Fruit fly (Drosophila melanogaster) S2 (cell line): Measurements from ENCODE around the gene GstZ2.

Experiments used
- CG8478 ChIP-seq: fragments of >200 bp; optimal IDR thresholded peaks from 2 replicates; lab custom pipeline; 2018
- CTCF ChIP-seq, 2 experiments: fragments of >200 bp; optimal IDR thresholded peaks; 2 replicates each; lab custom pipeline; 2018

The GstZ2 gene

DNA sequence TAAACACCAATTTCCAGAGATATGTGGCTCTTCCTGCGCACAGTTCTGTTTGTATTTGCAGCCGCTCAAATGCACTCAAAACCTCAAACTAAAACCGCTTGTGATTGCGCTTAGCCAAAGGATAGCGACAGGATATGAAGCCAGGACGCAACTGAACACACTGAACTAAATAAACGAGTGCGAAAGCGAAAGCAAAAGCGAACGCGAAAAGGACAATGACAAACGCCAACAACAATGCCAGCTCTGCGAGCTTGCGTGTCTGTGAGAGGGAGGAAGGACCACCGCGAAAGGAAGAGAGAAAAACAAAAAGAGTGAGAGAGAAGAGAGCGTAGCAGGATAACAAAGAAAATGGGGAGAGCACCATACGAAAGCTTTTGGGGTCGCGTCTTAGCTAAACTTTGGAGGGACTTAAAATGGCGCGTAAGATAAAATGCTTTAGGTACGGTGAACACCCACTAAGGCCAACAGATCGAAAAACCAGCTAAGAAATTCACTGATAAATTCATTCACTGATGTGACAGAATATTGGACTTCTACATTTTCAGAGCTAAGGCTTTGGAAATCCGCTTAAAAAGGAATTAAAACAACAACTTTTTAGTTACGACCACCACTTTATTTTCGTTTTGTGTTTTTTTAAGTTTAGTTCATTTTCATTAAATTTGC is at the start of gene GstZ2:
TSS of gene GstZ2 (minus strand) at position 165 of the 663 bp plus-strand sequence.
- TF ChIP-seq CG8478 (no peak), CTCF (optimal IDR thresholded peaks at IDR 0.05; lab: Kevin White, UChicago) (no peak)

DNA sequence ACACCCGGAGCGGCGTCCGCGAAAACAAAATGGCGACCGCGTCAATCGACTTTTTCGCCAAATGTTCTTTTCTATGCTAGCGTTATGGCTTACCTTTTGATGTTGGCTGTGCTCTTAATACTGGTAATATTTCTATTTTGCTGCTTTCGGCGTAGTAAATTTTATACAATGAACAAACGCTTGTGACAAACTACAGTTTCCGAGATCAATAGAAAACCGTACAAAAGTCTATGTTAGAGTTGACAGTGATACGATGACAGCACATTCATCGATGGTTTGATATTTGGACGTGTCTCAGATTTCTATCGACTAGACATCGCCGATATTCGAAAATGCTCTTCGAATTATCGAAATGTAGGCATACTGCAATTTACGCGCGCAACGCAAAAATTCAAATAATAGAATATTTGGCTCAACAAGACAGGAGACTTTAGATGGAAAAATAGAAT is 49.6 kb upstream of the GstZ2 start, which contains the start of gene rump:
TSS of gene rump (minus strand) at position 255 of the 449 bp plus-strand sequence.
- TF ChIP-seq CTCF (optimal IDR thresholded peaks at IDR 0.05; lab: Kevin White, UChicago) (no peak), CG8478 (no peak)

DNA sequence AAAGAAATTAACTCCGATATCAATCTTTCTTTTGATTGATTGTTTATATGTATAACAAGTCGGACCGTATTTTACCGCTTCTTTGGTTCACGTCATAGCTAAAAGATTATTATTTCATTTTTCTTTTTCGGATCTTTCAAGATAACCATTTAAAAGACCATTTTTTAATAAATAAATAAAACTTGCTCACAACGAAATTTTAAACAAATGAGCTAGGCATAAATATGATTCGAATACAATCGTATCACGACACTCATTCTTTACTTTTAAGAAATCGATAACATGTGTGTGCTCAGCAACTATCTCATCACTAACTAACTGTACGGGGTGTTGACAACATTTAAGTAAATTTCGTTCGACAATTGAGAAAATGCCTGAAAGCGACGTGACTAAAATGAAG is 43.9 kb upstream of the GstZ2 start, which contains the start of gene CG8149:
TSS of gene CG8149 (plus strand) at position 302 of the 400 bp plus-strand sequence.
- TF ChIP-seq CTCF (optimal IDR thresholded peaks at IDR 0.05; lab: Kevin White, UChicago) (no peak), CG8478 (no peak)

DNA sequence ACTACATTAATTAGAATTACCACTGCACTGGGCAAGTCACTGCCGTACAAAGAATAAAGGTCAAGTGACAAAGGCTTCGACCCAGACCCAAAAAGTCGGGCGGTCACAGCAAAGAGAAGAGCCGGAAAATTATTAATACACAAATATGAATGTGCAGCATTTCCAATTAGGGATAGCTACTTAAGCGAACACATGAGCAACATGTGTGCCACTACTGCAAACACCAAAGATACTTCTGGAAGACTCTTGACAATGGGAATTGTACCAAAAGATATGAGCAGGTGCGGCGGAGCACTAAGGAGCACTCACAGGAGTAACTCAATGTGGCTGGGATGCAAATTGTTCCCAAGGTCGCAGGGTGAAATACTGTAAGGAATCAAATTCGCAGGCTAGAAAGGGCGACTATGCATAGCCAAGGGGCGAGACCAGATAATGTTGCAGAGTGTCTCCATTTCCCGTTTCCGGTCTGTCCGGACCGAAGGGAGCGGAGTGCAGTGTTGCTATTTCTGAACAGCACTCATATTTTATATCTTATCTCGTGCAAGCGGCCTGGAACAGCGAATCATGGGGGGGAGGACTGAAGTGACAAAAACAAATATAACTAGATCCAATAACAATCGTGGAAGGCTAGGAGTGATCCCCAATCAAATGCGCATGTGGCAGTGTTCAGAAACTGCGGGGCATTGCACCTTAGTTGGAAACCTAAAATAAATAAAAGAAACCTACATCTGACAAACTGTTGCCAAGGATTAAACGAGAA is 43.1 kb upstream of the GstZ2 start:
- no peak for TF ChIP-seq CTCF (optimal IDR thresholded peaks at IDR 0.05; lab: Kevin White, UChicago)
- no peak for TF ChIP-seq CG8478

DNA sequence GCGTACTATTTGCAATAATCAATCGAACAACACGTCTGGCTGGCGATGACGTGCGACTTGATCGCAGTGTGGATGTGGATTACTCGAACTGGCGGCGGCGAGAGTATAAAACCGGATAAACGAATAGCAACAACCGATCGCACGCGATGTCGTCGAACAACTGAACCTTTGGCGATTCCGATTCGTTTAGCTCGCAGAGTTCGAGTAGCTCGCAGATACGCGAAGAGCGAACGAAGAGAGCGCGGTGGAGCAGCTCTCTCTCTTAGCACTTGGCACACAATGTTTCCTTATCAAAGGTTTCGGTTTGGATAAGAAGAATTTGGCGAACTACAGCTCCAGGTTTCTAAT is 41.9 kb upstream of the GstZ2 start, which contains the start of gene RhoL:
TSS of gene RhoL (minus strand) at position 166 of the 348 bp plus-strand sequence.
- TF ChIP-seq CG8478 (no peak), CTCF (optimal IDR thresholded peaks at IDR 0.05; lab: Kevin White, UChicago) (no peak)

DNA sequence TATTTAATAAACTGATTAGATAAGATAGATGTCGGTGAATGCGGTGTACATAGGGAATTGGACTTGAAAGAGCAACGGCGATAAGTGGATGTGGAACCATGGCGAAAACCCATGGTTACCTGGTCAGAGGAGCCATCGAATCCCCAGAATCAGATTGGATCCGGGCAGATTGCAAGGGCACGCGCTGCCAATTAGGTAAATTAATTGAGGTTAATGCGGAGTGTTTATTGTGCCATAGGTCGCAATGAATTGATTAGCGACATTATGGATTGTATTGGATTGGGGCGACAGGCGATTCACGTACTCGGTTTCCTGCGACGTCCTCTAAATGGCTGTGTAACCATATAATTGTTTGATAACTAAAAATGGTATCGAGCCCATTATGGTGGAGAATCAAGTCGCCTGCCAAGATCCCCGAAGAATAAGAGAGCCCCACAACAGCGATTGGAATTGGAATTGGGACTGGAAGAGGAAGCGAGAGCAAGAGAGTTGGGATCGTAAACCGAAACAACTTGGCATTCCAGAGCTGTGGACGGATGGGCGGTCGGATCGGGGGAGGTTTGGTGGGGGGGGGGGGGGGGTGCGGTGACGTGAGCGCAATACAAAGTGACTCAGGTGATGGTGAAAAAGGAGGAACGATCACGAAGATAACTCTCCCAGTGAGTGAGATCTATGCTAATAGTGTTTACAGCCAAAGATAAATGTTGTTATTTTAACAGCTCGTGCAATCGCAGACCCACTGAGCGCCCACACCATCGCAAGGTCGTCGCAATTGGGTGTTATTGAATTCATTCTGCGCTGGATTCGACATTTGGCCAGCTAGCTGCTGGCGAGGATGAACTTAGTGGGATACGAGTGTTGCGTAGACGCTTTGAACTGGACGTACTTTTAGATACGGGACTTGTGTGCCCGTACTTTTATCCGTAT is 41.3 kb upstream of the GstZ2 start:
- TF ChIP-seq CTCF (optimal IDR thresholded peaks at IDR 0.05; lab: Kevin White, UChicago): no peak
- TF ChIP-seq CG8478: no peak

DNA sequence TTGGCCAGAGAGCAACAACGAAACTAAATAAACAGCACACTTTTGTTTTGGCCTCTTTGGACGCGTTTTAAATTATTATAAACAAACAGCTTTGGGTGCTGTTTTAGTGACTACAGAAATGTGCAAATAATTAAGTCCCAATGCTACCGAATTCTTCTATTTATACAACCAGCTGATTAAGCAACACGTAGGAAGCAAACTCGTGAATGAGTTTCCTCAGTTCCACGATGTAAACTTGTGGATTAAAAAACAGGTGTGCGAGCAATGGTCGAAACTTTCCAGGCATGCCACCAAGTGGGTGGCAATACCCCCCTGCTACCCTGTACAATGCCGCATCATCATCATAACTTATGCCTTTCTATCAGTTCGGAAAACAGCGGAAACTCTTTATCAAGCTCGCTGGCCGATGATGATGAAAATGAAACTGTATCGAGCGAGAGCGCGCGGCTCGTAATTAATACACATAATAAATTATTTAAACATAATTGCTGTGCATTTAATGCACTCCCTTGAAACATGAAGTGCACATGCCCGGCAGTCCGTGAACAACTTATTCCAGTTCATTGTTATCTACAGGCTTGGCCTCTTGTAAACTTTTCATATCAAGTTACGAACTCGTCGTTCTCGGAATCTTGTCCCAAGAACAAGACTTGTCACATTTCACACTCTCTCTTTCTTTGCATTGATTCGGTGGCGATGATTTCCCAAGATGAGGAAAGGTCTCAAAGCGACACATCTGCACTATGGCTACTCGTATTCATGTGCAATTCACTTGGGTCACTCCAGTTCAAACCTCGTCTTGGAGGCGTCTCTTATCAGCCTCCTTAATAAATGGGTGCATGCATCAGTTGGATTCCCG is 40.0 kb upstream of the GstZ2 start:
- TF ChIP-seq CTCF (optimal IDR thresholded peaks at IDR 0.05; lab: Kevin White, UChicago) (no peak), CG8478 (no peak)

DNA sequence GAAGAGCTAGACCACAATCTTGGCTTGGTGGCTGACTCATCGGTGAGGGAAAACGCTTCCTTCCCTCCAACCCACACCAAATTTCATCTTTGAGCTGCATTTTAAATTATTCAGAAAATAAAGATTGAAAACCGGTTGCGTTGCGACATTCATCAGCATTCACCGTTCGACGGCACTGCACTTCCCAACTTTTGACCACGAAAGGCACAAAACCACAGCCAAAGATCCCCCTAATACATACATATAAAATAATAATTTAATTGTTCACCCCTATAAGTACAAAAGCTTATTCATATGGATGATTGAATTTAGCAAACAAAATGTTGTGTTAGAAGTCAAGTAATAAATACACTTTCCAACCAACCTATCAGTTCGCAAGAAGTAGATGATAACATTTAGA is 38.8 kb upstream of the GstZ2 start:
- TF ChIP-seq CTCF (optimal IDR thresholded peaks at IDR 0.05; lab: Kevin White, UChicago) (no peak), CG8478 (no peak)

DNA sequence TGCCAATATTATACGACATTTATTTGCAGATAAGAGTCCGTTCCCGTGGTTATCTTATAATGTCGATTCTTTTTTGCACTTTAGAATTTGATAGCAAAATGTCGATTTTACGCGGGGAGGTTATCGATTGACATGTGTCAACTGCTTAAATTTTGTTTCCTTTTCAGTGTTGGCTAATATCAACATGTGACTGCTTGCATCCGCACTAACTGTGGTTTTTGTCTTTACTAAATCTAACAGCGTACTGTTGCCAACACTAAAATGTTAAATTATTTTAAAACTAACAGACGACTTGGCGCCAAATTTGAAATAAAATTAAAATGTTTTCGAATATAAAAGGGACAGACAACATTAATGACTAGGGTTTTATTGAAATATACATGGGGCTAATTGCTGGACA is 36.3 kb upstream of the GstZ2 start:
- TF ChIP-seq CG8478 (no peak), CTCF (optimal IDR thresholded peaks at IDR 0.05; lab: Kevin White, UChicago) (peak; percentile 43 to 59)

DNA sequence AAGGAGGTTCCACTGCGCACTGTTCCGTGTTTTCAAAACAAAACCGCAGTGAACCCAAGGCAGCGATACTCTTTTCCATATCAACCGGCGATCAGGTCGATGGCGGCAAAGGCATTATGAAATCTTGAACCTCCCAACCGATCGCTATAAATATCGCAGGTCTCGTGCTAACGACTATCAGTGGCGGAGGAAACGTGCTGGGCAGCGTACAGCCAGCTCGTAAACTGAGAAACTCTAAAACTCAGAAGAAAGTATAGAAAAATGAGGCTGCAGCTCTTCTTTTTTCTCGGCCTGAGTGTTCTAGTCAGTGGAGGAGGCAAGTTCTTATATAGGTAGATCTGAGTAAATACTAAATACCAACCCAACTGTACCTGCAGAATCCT is 34.2 kb upstream of the GstZ2 start, which contains the start of gene phu:
TSS of gene phu (plus strand) at position 175 of the 383 bp plus-strand sequence.
- no peak for TF ChIP-seq CG8478
- no peak for TF ChIP-seq CTCF (optimal IDR thresholded peaks at IDR 0.05; lab: Kevin White, UChicago)

DNA sequence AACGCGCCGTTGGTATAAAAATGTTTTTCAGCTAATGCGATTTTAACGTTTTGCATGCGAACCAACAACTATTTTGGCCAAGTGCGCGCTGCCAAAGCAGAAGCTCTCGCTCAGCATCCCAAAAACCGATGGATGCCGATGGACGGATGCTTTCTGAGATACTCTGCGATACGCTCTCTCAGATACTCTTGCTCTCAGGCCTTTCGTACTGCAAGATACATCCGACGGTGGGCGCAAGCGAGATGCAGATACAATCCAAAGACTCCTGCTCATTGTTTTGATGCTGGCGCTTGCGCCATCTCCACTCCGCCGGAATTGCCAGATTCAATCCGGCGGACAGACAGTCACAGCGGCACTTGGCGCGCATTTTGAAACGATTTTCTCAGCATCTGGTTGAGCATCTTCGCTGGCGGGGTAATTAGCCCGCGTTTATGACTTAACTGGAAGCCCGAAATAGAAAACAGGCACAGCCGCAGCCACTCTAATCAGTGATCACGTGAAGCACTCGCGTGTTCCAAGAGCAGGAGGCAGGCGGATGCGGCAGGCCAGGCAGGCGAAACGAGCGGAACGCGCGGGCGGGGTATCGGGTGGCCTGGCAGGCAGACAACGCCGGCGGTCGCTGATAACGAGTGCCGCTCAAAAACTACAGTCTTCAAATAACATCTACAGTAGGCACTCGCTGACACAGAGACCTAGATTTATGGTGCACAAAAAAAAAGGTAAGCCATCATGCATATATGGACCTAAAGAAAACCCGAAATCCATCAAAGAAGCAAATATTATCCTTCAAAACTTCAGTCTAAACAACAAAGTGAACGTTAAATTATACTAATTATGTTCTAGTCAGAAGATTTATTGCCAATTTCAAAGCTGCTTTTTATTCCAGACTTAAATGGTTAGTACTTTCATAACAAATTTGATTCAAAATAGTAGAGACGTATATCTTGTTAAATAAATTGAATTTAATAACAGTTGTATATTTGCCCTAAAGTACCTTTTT is 33.5 kb upstream of the GstZ2 start, which contains the start of gene CG16779:
TSS of gene CG16779 (minus strand) at position 51 of the 1,000 bp plus-strand sequence.
- TF ChIP-seq CTCF (optimal IDR thresholded peaks at IDR 0.05; lab: Kevin White, UChicago): no peak

DNA sequence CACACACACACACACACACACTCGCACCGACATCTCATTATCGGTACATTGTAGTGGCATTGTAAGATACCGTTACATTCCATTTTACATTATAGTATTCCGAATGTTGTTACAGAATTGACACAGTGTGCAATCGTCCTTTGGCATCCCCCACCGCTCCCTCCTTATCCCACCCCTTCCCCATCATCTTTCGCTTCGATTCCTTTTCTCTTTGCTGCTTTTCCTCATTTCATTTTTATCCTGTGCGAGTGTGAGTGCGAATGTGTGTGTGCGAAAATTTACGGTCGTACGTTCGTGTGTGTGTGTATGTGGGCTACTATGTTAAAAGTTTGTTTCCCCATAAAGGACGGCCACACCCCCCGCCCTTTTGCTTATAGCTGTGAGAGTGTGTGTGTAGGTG is 31.6 kb upstream of the GstZ2 start:
- no peak for TF ChIP-seq CTCF (optimal IDR thresholded peaks at IDR 0.05; lab: Kevin White, UChicago)
- no peak for TF ChIP-seq CG8478

DNA sequence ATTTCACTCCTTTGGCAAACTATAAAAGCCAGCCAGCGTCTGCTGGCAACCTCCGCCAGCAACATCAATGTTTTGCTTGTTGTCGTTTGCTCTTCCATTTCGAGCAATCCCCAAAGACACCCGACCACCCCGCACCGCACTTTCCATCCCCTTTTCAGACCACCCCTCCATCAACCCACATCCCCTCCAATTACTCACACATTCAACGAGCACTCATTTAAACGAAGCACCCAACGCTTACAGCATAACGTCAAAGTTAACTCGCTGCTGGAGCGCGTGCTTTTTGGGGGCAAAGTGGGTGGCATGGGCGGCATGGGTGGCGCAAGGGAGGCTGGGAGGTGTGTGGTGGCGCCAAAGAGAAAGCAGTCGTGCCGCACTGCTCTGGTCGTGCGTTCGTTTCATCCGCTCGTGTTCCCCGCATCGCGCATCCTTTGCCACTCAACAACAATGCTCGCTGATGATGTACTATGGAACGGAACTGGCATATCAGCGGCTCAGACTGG is 30.7 kb upstream of the GstZ2 start:
- no peak for TF ChIP-seq CG8478
- TF ChIP-seq CTCF (optimal IDR thresholded peaks at IDR 0.05; lab: Kevin White, UChicago): no peak
